Worm (Caenorhabditis elegans) whole organism, late embryonic: ENCODE data around the gene cyp-35B2.

Experiments used
- C08G9.2 ChIP-seq: sonication (generic microtip); optimal IDR thresholded peaks from 2 replicates; lab custom pipeline; 2016; ENCODE audit warnings: mild to moderate bottlenecking, missing genetic modification characterization, moderate library complexity, missing compliant biosample characterization
- F13H6.1 ChIP-seq: sonication (generic microtip); optimal IDR thresholded peaks from 2 replicates; lab custom pipeline; 2016; ENCODE audit warnings: missing genetic modification characterization, missing compliant biosample characterization
- K02D7.2 ChIP-seq: sonication (generic microtip); optimal IDR thresholded peaks from 2 replicates; lab custom pipeline; 2017; ENCODE audit warnings: mild to moderate bottlenecking, missing genetic modification characterization, missing compliant biosample characterization
- K09A11.1 ChIP-seq: sonication (generic microtip); optimal IDR thresholded peaks from 2 replicates; lab custom pipeline; 2017; ENCODE audit warnings: antibody characterized with exemption, mild to moderate bottlenecking, missing genetic modification characterization, missing compliant biosample characterization; ENCODE audit not compliant: insufficient read depth
- T23F11.4 ChIP-seq: fragments of 200-800 bp; sonication (Bioruptor generic); optimal IDR thresholded peaks from 2 replicates; lab custom pipeline; 2018; ENCODE audit warnings: mild to moderate bottlenecking, missing genetic modification characterization, missing compliant biosample characterization
- Y22D7AL.16 ChIP-seq: sonication (generic microtip); optimal IDR thresholded peaks from 2 replicates; lab custom pipeline; 2016; ENCODE audit warnings: missing genetic modification characterization, missing compliant biosample characterization
- ceh-19 ChIP-seq: fragments of 200-800 bp; sonication (Bioruptor generic); optimal IDR thresholded peaks from 2 replicates; lab custom pipeline; 2018; ENCODE audit warnings: mild to moderate bottlenecking, missing genetic modification characterization, missing compliant biosample characterization
- ceh-2 ChIP-seq: sonication (generic microtip); optimal IDR thresholded peaks from 2 replicates; lab custom pipeline; 2016; ENCODE audit warnings: missing genotype, missing genetic modification characterization, missing compliant biosample characterization
- ceh-30 ChIP-seq: fragments of 150-350 bp; optimal IDR thresholded peaks from 2 replicates; lab custom pipeline; 2014; ENCODE audit warnings: missing biosample characterization, missing genetic modification characterization
- ceh-45 ChIP-seq: fragments of 200-800 bp; sonication (Bioruptor generic); IDR thresholded peaks from 2 replicates; pipeline ENCODE4 v1.3.6; 2022; ENCODE audit warnings: missing genetic modification reagents, missing genetic modification characterization, missing compliant biosample characterization
- ceh-48 ChIP-seq: sonication (generic microtip); optimal IDR thresholded peaks from 2 replicates; lab custom pipeline; 2016; ENCODE audit warnings: missing genetic modification characterization, inconsistent platforms, missing compliant biosample characterization
- ceh-6 ChIP-seq: fragments of 200-800 bp; sonication (Bioruptor generic); optimal IDR thresholded peaks from 2 replicates; lab custom pipeline; 2018; ENCODE audit warnings: mild to moderate bottlenecking, missing genetic modification characterization, missing compliant biosample characterization
- ceh-9 ChIP-seq: sonication (generic microtip); optimal IDR thresholded peaks from 2 replicates; lab custom pipeline; 2016; ENCODE audit warnings: mild to moderate bottlenecking, missing genetic modification characterization, inconsistent platforms, missing compliant biosample characterization
- che-1 ChIP-seq: sonication (generic microtip); optimal IDR thresholded peaks from 2 replicates; lab custom pipeline; 2016; ENCODE audit warnings: mild to moderate bottlenecking, missing genetic modification characterization, missing compliant biosample characterization
- dmd-4 ChIP-seq: sonication (generic microtip); optimal IDR thresholded peaks from 2 replicates; lab custom pipeline; 2016; ENCODE audit warnings: borderline replicate concordance, missing genetic modification characterization, missing compliant biosample characterization
- ets-4 ChIP-seq: sonication (generic microtip); optimal IDR thresholded peaks from 2 replicates; lab custom pipeline; 2016; ENCODE audit warnings: missing genetic modification characterization, missing compliant biosample characterization
- fkh-10 ChIP-seq: fragments of 150-350 bp; optimal IDR thresholded peaks from 2 replicates; lab custom pipeline; 2014; ENCODE audit warnings: missing biosample characterization, missing genetic modification reagents, missing genetic modification characterization
- hlh-13 ChIP-seq: fragments of 200-800 bp; sonication (Bioruptor generic); optimal IDR thresholded peaks from 2 replicates; lab custom pipeline; 2018; ENCODE audit warnings: mild to moderate bottlenecking, missing genetic modification characterization, missing compliant biosample characterization
- hlh-15 ChIP-seq: sonication (generic microtip); optimal IDR thresholded peaks from 2 replicates; lab custom pipeline; 2016; ENCODE audit warnings: missing genetic modification characterization, missing compliant biosample characterization
- hlh-30 ChIP-seq: sonication (generic microtip); optimal IDR thresholded peaks from 2 replicates; lab custom pipeline; 2017; ENCODE audit warnings: antibody characterized with exemption, missing genetic modification characterization, missing compliant biosample characterization; ENCODE audit not compliant: insufficient read depth
- hlh-6 ChIP-seq: sonication (generic microtip); optimal IDR thresholded peaks from 2 replicates; lab custom pipeline; 2016; ENCODE audit warnings: missing genotype, missing genetic modification characterization, missing compliant biosample characterization
- lim-6 ChIP-seq: sonication (generic microtip); optimal IDR thresholded peaks from 2 replicates; lab custom pipeline; 2016; ENCODE audit warnings: missing genetic modification characterization, missing compliant biosample characterization
- lin-11 ChIP-seq: fragments of 200-800 bp; sonication (Bioruptor generic); optimal IDR thresholded peaks from 2 replicates; lab custom pipeline; 2018; ENCODE audit warnings: mild to moderate bottlenecking, missing genetic modification characterization, missing compliant biosample characterization
- madf-2 ChIP-seq: sonication (generic microtip); optimal IDR thresholded peaks from 2 replicates; lab custom pipeline; 2017; ENCODE audit warnings: missing genetic modification characterization, missing compliant biosample characterization
- mec-3 ChIP-seq: sonication (generic microtip); optimal IDR thresholded peaks from 2 replicates; lab custom pipeline; 2016; ENCODE audit warnings: borderline replicate concordance, missing genetic modification characterization, missing compliant biosample characterization
- nhr-232 ChIP-seq: sonication (generic microtip); optimal IDR thresholded peaks from 2 replicates; lab custom pipeline; 2016; ENCODE audit warnings: missing genetic modification characterization, missing compliant biosample characterization
- npax-4 ChIP-seq: sonication (generic microtip); optimal IDR thresholded peaks from 2 replicates; lab custom pipeline; 2016; ENCODE audit warnings: missing genetic modification characterization, missing compliant biosample characterization
- odd-2 ChIP-seq: sonication (generic microtip); optimal IDR thresholded peaks from 2 replicates; lab custom pipeline; 2017; ENCODE audit warnings: antibody characterized with exemption, mild to moderate bottlenecking, missing genetic modification characterization, missing compliant biosample characterization
- pag-3 ChIP-seq: sonication (generic microtip); optimal IDR thresholded peaks from 2 replicates; lab custom pipeline; 2016; ENCODE audit warnings: missing compliant biosample characterization, missing genetic modification characterization, borderline replicate concordance
- pat-9 ChIP-seq: fragments of 200-800 bp; sonication (Bioruptor generic); optimal IDR thresholded peaks from 2 replicates; lab custom pipeline; 2018; ENCODE audit warnings: mild to moderate bottlenecking, missing genetic modification characterization, moderate library complexity, missing compliant biosample characterization
- pax-1 ChIP-seq: fragments of 150-350 bp; optimal IDR thresholded peaks from 2 replicates; lab custom pipeline; 2014; ENCODE audit warnings: missing biosample characterization, missing genetic modification characterization
- pha-2 ChIP-seq: sonication (generic microtip); optimal IDR thresholded peaks from 2 replicates; lab custom pipeline; 2017; ENCODE audit warnings: mild to moderate bottlenecking, missing genetic modification characterization, missing compliant biosample characterization
- pha-4 ChIP-seq: fragments of 150-350 bp; optimal IDR thresholded peaks from 2 replicates; lab custom pipeline; 2018; ENCODE audit warnings: missing biosample characterization, missing genetic modification reagents, missing genetic modification characterization
- pqm-1 ChIP-seq: sonication (generic microtip); optimal IDR thresholded peaks from 2 replicates; lab custom pipeline; 2016; ENCODE audit warnings: missing genetic modification characterization, missing compliant biosample characterization
- pros-1 ChIP-seq: fragments of 150-350 bp; optimal IDR thresholded peaks from 2 replicates; lab custom pipeline; 2014; ENCODE audit warnings: missing biosample characterization, missing genetic modification reagents, missing genetic modification characterization
- ref-2 ChIP-seq: sonication (generic microtip); optimal IDR thresholded peaks from 2 replicates; lab custom pipeline; 2016; ENCODE audit warnings: missing genetic modification characterization, missing compliant biosample characterization
- rnt-1 ChIP-seq: sonication (generic microtip); optimal IDR thresholded peaks from 2 replicates; lab custom pipeline; 2016; ENCODE audit warnings: missing genetic modification characterization, missing compliant biosample characterization
- sdc-2 ChIP-seq: sonication (generic microtip); optimal IDR thresholded peaks from 2 replicates; lab custom pipeline; 2016; ENCODE audit warnings: missing genotype, missing genetic modification characterization, missing compliant biosample characterization
- sox-4 ChIP-seq: sonication (generic microtip); optimal IDR thresholded peaks from 2 replicates; lab custom pipeline; 2017; ENCODE audit warnings: mild to moderate bottlenecking, missing genetic modification characterization, inconsistent platforms, missing compliant biosample characterization
- syd-9 ChIP-seq: sonication (generic microtip); optimal IDR thresholded peaks from 2 replicates; lab custom pipeline; 2016; ENCODE audit warnings: mild to moderate bottlenecking, missing genetic modification characterization, moderate library complexity, missing compliant biosample characterization
- tbx-2 ChIP-seq: sonication (generic microtip); optimal IDR thresholded peaks from 2 replicates; lab custom pipeline; 2016; ENCODE audit warnings: missing genetic modification characterization, missing compliant biosample characterization
- tbx-7 ChIP-seq: sonication (generic microtip); optimal IDR thresholded peaks from 2 replicates; lab custom pipeline; 2016; ENCODE audit warnings: missing genotype, missing genetic modification characterization, missing compliant biosample characterization
- ttx-3 ChIP-seq: sonication (generic microtip); optimal IDR thresholded peaks from 2 replicates; lab custom pipeline; 2016; ENCODE audit warnings: missing genetic modification reagents, missing genetic modification characterization, missing compliant biosample characterization
- unc-42 ChIP-seq: sonication (generic microtip); optimal IDR thresholded peaks from 2 replicates; lab custom pipeline; 2016; ENCODE audit warnings: missing genotype, missing genetic modification characterization, missing compliant biosample characterization
- unc-86 ChIP-seq: sonication (generic microtip); optimal IDR thresholded peaks from 2 replicates; lab custom pipeline; 2016; ENCODE audit warnings: missing genetic modification characterization, missing compliant biosample characterization

The cyp-35B2 gene

ce11 chrV:3972846-3973245 is 30.9 kb downstream of the cyp-35B2 start, which contains the start of gene cyp-34A10:
Gene cyp-34A10, minus strand, starts transcription at chrV:3972991.
- no peak for TF ChIP-seq hlh-13 (GFP tag; lab: Kevin White, UChicago)
- no peak for TF ChIP-seq tbx-7 (tag; lab: Kevin White, UChicago)
- no peak for TF ChIP-seq ceh-2 (tag; lab: Kevin White, UChicago)
- TF ChIP-seq che-1 (tag; lab: Kevin White, UChicago), result no peak
- TF ChIP-seq odd-2 (tag; lab: Kevin White, UChicago), result no peak
- TF ChIP-seq ttx-3 (tag; lab: Kevin White, UChicago), result no peak
- TF ChIP-seq ceh-19 (GFP tag; lab: Kevin White, UChicago), result no peak
- TF ChIP-seq fkh-10 (GFP tag; lab: Kevin White, UChicago), result no peak
- no peak for TF ChIP-seq pros-1 (tag; lab: Kevin White, UChicago)
- TF ChIP-seq hlh-30, result no peak
- no peak for TF ChIP-seq ceh-9
- no peak for TF ChIP-seq pag-3 (tag; lab: Kevin White, UChicago)
- no peak for TF ChIP-seq F13H6.1 (tag; lab: Kevin White, UChicago)
- no peak for TF ChIP-seq ceh-30 (tag; lab: Kevin White, UChicago)

DNA sequence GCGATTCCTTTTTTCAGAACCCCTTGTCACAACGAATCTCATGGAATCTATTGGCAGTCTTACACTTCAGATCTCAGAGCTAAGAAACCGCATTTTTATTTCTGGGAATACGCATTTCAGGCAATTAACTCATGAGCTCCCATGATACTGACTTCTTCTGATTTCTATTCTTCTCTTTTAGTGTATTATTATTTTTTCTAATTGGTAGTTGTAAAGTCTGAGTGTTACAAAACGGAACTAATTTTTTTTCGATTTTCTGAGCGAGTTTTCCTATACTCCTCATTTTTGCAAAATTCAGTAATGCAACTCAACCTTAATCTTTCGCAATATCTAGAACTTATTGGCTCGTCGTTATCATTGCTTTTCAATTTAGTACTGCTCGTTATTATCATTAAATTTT is 32.4 kb downstream of the cyp-35B2 start, which contains the start of gene str-82:
Gene str-82, plus strand, starts transcription at position 301 of the 400 bp plus-strand sequence.
- TF ChIP-seq sdc-2, result no peak
- TF ChIP-seq mec-3, result no peak
- TF ChIP-seq ttx-3 (tag; lab: Kevin White, UChicago), result no peak
- TF ChIP-seq unc-86 (tag; lab: Kevin White, UChicago), result no peak
- TF ChIP-seq rnt-1, result no peak
- TF ChIP-seq ceh-48 (tag; lab: Kevin White, UChicago), result no peak
- no peak for TF ChIP-seq ceh-45 (GFP tag; lab: Robert Waterston, UW)
- no peak for TF ChIP-seq pha-2 (tag; lab: Kevin White, UChicago)
- TF ChIP-seq che-1 (tag; lab: Kevin White, UChicago), result no peak
- TF ChIP-seq K02D7.2, result no peak
- TF ChIP-seq tbx-2 (tag; lab: Kevin White, UChicago), result no peak
- no peak for TF ChIP-seq ceh-30 (tag; lab: Kevin White, UChicago)
- TF ChIP-seq K09A11.1, result no peak
- TF ChIP-seq pax-1 (tag; lab: Kevin White, UChicago), result no peak
- no peak for TF ChIP-seq hlh-6 (tag; lab: Kevin White, UChicago)

DNA sequence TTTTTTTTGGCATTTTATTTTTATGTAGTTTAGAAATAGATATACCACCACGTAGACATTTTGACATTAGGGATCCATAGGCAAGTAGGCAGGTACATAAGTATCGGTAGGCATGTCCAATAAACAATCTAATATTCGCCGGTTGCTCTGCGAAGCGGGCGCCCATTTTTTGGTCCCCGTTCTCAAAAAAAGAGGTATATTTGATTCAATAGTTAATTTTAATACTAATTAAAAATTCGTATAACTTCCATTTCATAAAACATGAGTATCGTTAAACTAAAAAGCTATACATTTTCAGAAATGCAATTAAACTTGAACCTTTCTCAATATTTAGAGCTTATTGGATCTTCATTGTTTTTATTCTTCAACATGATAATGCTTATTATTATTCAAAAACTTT is 35.0 kb downstream of the cyp-35B2 start, which contains the start of gene str-83:
Gene str-83, plus strand, starts transcription at position 301 of the 400 bp plus-strand sequence.
- TF ChIP-seq tbx-7 (tag; lab: Kevin White, UChicago) (no peak), hlh-30 (no peak), tbx-2 (tag; lab: Kevin White, UChicago) (no peak), rnt-1 (no peak), mec-3 (no peak), dmd-4 (tag; lab: Kevin White, UChicago) (no peak), lim-6 (no peak), pax-1 (tag; lab: Kevin White, UChicago) (no peak), madf-2 (tag; lab: Kevin White, UChicago) (no peak), C08G9.2 (tag; lab: Kevin White, UChicago) (no peak), ttx-3 (tag; lab: Kevin White, UChicago) (no peak), lin-11 (tag; lab: Kevin White, UChicago) (no peak), hlh-13 (GFP tag; lab: Kevin White, UChicago) (no peak), F13H6.1 (tag; lab: Kevin White, UChicago) (no peak), npax-4 (tag; lab: Kevin White, UChicago) (no peak), unc-42 (tag; lab: Kevin White, UChicago) (no peak), syd-9 (tag; lab: Kevin White, UChicago) (no peak), hlh-6 (tag; lab: Kevin White, UChicago) (no peak), unc-86 (tag; lab: Kevin White, UChicago) (no peak)

- TF ChIP-seq Y22D7AL.16 (no peak), pqm-1 (tag; lab: Kevin White, UChicago) (no peak), ets-4 (no peak), ceh-6 (no peak), pha-2 (tag; lab: Kevin White, UChicago) (no peak), sox-4 (no peak), npax-4 (tag; lab: Kevin White, UChicago) (no peak), nhr-232 (tag; lab: Kevin White, UChicago) (no peak), hlh-15 (no peak), ceh-48 (tag; lab: Kevin White, UChicago) (no peak), pat-9 (tag; lab: Kevin White, UChicago) (no peak), ref-2 (tag; lab: Kevin White, UChicago) (no peak), syd-9 (tag; lab: Kevin White, UChicago) (no peak), pha-4 (no peak), T23F11.4 (GFP tag; lab: Kevin White, UChicago) (no peak), odd-2 (tag; lab: Kevin White, UChicago) (no peak)
Measured at ce11 chrV:3979053-3979452, 37.1 kb downstream of the cyp-35B2 start, which contains the start of gene nlp-34. Gene nlp-34, minus strand, starts transcription at chrV:3979134.
